Worm (Caenorhabditis elegans) whole organism, L4 larva: ENCODE results near the gene ZK622.5.

Experiments
- F44E2.7 ChIP-seq: fragments of 200-800 bp; sonication (Bioruptor generic); IDR thresholded peaks from 2 replicates; pipeline ENCODE4 v2.1.2; 2022; ENCODE audit warnings: missing genetic modification characterization, missing compliant biosample characterization
- T26A8.4 ChIP-seq: fragments of 200-800 bp; sonication (Bioruptor generic); IDR thresholded peaks from 2 replicates; pipeline ENCODE4 v1.3.6; 2022; ENCODE audit warnings: missing genetic modification characterization, missing compliant biosample characterization
- Y5F2A.4 ChIP-seq: fragments of 200-800 bp; sonication (Bioruptor generic); optimal IDR thresholded peaks from 2 replicates; lab custom pipeline; 2018; ENCODE audit warnings: mild to moderate bottlenecking, missing genetic modification characterization, missing compliant biosample characterization
- ZK337.2 ChIP-seq: fragments of 200-800 bp; sonication (Bioruptor generic); IDR thresholded peaks from 2 replicates; pipeline ENCODE4 v1.3.6; 2022; ENCODE audit warnings: missing genetic modification reagents, missing genetic modification characterization, missing compliant biosample characterization
- ZK546.5 ChIP-seq, 2 experiments: sonication (generic microtip); optimal IDR thresholded peaks; 2 replicates each; lab custom pipeline; 2017; ENCODE audit warnings: missing biosample characterization in 2 of 2, missing genetic modification characterization in 2 of 2
- aha-1 ChIP-seq: fragments of 150-350 bp; peaks from one replicate; lab custom pipeline; 2014; ENCODE audit warnings: missing biosample characterization, missing genetic modification characterization
- aly-2 ChIP-seq: sonication (generic microtip); optimal IDR thresholded peaks from 2 replicates; lab custom pipeline; 2018; ENCODE audit warnings: missing biosample characterization, missing genetic modification characterization
- attf-4 ChIP-seq: sonication (generic microtip); optimal IDR thresholded peaks from 3 replicates; lab custom pipeline; 2017; ENCODE audit warnings: missing biosample characterization, missing genetic modification characterization
- ceh-32 ChIP-seq: sonication (generic microtip); optimal IDR thresholded peaks from 2 replicates; lab custom pipeline; 2016; ENCODE audit warnings: mild to moderate bottlenecking, missing genetic modification characterization, missing compliant biosample characterization; ENCODE audit not compliant: poor library complexity
- ceh-62 ChIP-seq: sonication (generic microtip); optimal IDR thresholded peaks from 2 replicates; lab custom pipeline; 2017; ENCODE audit warnings: missing biosample characterization, missing genetic modification characterization
- daf-12 ChIP-seq: fragments of 150-350 bp; optimal IDR thresholded peaks from 2 replicates; lab custom pipeline; 2014; ENCODE audit warnings: missing biosample characterization, missing genetic modification reagents, missing genetic modification characterization
- daf-16 ChIP-seq, 3 experiments: sonication (generic microtip); optimal IDR thresholded peaks; 2 replicates each; lab custom pipeline; 2016 to 2017; ENCODE audit warnings: missing genetic modification characterization in 3 of 3, missing genetic modification reagents in 3 of 3, mild to moderate bottlenecking in 2 of 3, missing compliant biosample characterization in 2 of 3, missing biosample characterization in 1 of 3, moderate library complexity in 1 of 3
- daf-19 ChIP-seq: fragments of 200-800 bp; sonication (Bioruptor generic); conservative IDR thresholded peaks from 2 replicates; pipeline ENCODE4 v1.3.6; 2022; ENCODE audit warnings: missing genetic modification characterization, missing compliant biosample characterization
- dmd-6 ChIP-seq: fragments of 200-800 bp; sonication (Bioruptor generic); IDR thresholded peaks from 2 replicates; pipeline ENCODE4 v1.3.6; 2022; ENCODE audit warnings: missing genetic modification reagents, missing genetic modification characterization, missing compliant biosample characterization
- dpl-1 ChIP-seq: fragments of 150-350 bp; optimal IDR thresholded peaks from 2 replicates; lab custom pipeline; 2014; ENCODE audit warnings: missing biosample characterization, missing genetic modification reagents, missing genetic modification characterization
- duxl-1 ChIP-seq: sonication (generic microtip); optimal IDR thresholded peaks from 2 replicates; lab custom pipeline; 2016; ENCODE audit warnings: mild to moderate bottlenecking, missing genetic modification characterization, moderate library complexity, missing compliant biosample characterization; ENCODE audit not compliant: poor library complexity
- dve-1 ChIP-seq: sonication (generic microtip); optimal IDR thresholded peaks from 2 replicates; lab custom pipeline; 2017; ENCODE audit warnings: antibody characterized with exemption, mild to moderate bottlenecking, missing genetic modification characterization, missing compliant biosample characterization; ENCODE audit not compliant: insufficient read depth
- fkh-10 ChIP-seq: fragments of 150-350 bp; optimal IDR thresholded peaks from 2 replicates; lab custom pipeline; 2014; ENCODE audit warnings: missing biosample characterization, missing genetic modification reagents, missing genetic modification characterization
- hif-1 ChIP-seq, 2 experiments: sonication (generic microtip); optimal IDR thresholded peaks; 2 replicates each; lab custom pipeline; 2016 to 2017; ENCODE audit warnings: missing compliant biosample characterization in 2 of 2, missing genetic modification characterization in 2 of 2, missing genetic modification reagents in 2 of 2, missing genotype in 2 of 2, mild to moderate bottlenecking in 1 of 2
- hlh-11 ChIP-seq: fragments of 200-800 bp; sonication (Bioruptor generic); optimal IDR thresholded peaks from 2 replicates; lab custom pipeline; 2018; ENCODE audit warnings: mild to moderate bottlenecking, missing genetic modification characterization, missing compliant biosample characterization
- hmg-1.1 ChIP-seq: fragments of 200-800 bp; sonication (Bioruptor generic); IDR thresholded peaks from 2 replicates; pipeline ENCODE4 v1.3.6; 2022; ENCODE audit warnings: missing genetic modification reagents, missing genetic modification characterization, missing compliant biosample characterization
- lin-15B ChIP-seq: fragments of 150-350 bp; sonication (generic microtip); optimal IDR thresholded peaks from 3 replicates; lab custom pipeline; 2014; ENCODE audit warnings: missing biosample characterization, missing genetic modification characterization
- lir-3 ChIP-seq: sonication (generic microtip); optimal IDR thresholded peaks from 2 replicates; lab custom pipeline; 2016; ENCODE audit warnings: mild to moderate bottlenecking, missing genetic modification characterization, missing compliant biosample characterization
- lsy-2 ChIP-seq, 2 experiments: fragments of 150-350 bp in 1 of 2; sonication (generic microtip) in 1 of 2; optimal IDR thresholded peaks; 2 replicates each; lab custom pipeline; 2014 to 2017; ENCODE audit warnings: missing biosample characterization in 2 of 2, missing genetic modification characterization in 2 of 2
- mdt-29 ChIP-seq: fragments of 200-800 bp; sonication (Bioruptor generic); IDR thresholded peaks from 2 replicates; pipeline ENCODE4 v1.3.6; 2022; ENCODE audit warnings: missing genetic modification reagents, missing genetic modification characterization, missing compliant biosample characterization
- mxl-3 ChIP-seq: fragments of 200-800 bp; sonication (Bioruptor generic); optimal IDR thresholded peaks from 2 replicates; lab custom pipeline; 2018; ENCODE audit warnings: mild to moderate bottlenecking, missing genetic modification characterization, missing compliant biosample characterization
- nhr-10 ChIP-seq: fragments of 150-350 bp; optimal IDR thresholded peaks from 2 replicates; lab custom pipeline; 2014; ENCODE audit warnings: missing biosample characterization, missing genetic modification characterization
- nhr-11 ChIP-seq: fragments of 150-350 bp; optimal IDR thresholded peaks from 2 replicates; lab custom pipeline; 2014; ENCODE audit warnings: missing biosample characterization, missing genetic modification characterization
- nhr-28 ChIP-seq: fragments of 150-350 bp; optimal IDR thresholded peaks from 2 replicates; lab custom pipeline; 2014; ENCODE audit warnings: missing biosample characterization, missing genetic modification characterization
- nhr-41 ChIP-seq: fragments of 200-800 bp; sonication (Bioruptor generic); IDR thresholded peaks from 2 replicates; pipeline ENCODE4 v1.3.6; 2022; ENCODE audit warnings: missing genetic modification reagents, missing genetic modification characterization, missing compliant biosample characterization
- nhr-77 ChIP-seq: fragments of 150-350 bp; optimal IDR thresholded peaks from 2 replicates; lab custom pipeline; 2014; ENCODE audit warnings: missing biosample characterization, missing genetic modification characterization
- pha-4 ChIP-seq, 2 experiments: fragments of 150-350 bp in 1 of 2; fragments of 200-800 bp in 1 of 2; sonication (Bioruptor generic) in 1 of 2; IDR thresholded peaks in 1 of 2; optimal IDR thresholded peaks in 1 of 2; 2 replicates each; pipeline versions ENCODE4 v1.3.6 to Lab custom; 2014 to 2022; ENCODE audit warnings: missing genetic modification characterization in 2 of 2, missing genetic modification reagents in 2 of 2, missing biosample characterization in 1 of 2, missing compliant biosample characterization in 1 of 2
- skn-1 ChIP-seq: fragments of 150-350 bp; optimal IDR thresholded peaks from 2 replicates; lab custom pipeline; 2014; ENCODE audit warnings: missing biosample characterization, missing genetic modification characterization
- snpc-4 ChIP-seq: fragments of 150-350 bp; optimal IDR thresholded peaks from 2 replicates; lab custom pipeline; 2014; ENCODE audit warnings: missing biosample characterization, missing genetic modification characterization
- unc-62 ChIP-seq, 3 experiments: fragments of 150-350 bp in 1 of 3; sonication (generic microtip); optimal IDR thresholded peaks in 2 of 3; peaks in 1 of 3; 1 replicate in 1 of 3; 2 replicates in 2 of 3; lab custom pipeline; 2014 to 2017; ENCODE audit warnings: missing biosample characterization in 3 of 3, missing genetic modification characterization in 3 of 3, missing genetic modification reagents in 3 of 3, missing genotype in 1 of 3

Gene ZK622.5

DNA sequence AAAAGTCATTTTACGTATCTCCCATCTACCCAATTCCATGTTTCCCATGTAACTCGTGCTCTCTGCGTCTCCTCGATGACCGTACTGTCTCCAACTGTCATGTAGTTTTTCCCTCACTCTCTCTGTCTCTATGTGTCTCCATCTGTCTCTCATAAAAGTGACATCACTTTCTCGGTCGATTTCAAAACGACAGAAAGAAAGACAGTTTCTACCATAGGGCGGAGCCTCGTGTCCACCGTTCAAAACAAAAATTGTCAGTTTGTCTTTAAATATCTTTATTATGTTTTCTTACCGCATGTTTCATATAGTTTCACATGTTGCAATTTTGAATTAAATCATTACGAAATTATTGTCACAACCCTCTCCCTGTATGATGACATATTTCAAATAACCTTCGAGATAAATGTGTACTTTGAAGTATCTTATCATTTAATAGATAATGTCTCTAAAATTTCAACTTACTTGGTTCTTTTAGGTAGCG, 41.0 kb downstream of the ZK622.5 start (continued):
- TF ChIP-seq attf-4 (tag; lab: Kevin White, UChicago) (no peak), dpl-1 (peak; percentile 26), pha-4 (GFP tag; IDR thresholded peaks at IDR 0.05; lab: Robert Waterston, UW) (peak; percentile 74; the same call in 1 of the 2 replicates), pha-4 (tag; optimal IDR thresholded peaks at IDR 0.05; lab: Kevin White, UChicago) (peak; percentile 57), fkh-10 (no peak), lir-3 (tag; lab: Kevin White, UChicago) (no peak), daf-12 (tag; lab: Kevin White, UChicago) (no peak), skn-1 (tag; lab: Kevin White, UChicago) (no peak), ceh-32 (no peak), F44E2.7 (GFP tag; lab: Robert Waterston, UW) (no peak), ZK546.5 (tag; optimal IDR thresholded peaks at IDR 0.05; lab: Kevin White, UChicago) (no peak), hmg-1.1 (GFP tag; lab: Robert Waterston, UW) (peak; percentile 74), mxl-3 (GFP tag; lab: Kevin White, UChicago) (peak; percentile 81), mdt-29 (GFP tag; lab: Robert Waterston, UW) (peak; percentile 59; the same call in 1 of the 2 replicates), duxl-1 (tag; lab: Kevin White, UChicago) (no peak), Y5F2A.4 (GFP tag; lab: Kevin White, UChicago) (no peak), ZK337.2 (GFP tag; lab: Robert Waterston, UW) (no peak; the same call in 1 of the 2 replicates), nhr-41 (no peak), nhr-28 (peak; percentile 88), nhr-10 (tag; lab: Kevin White, UChicago) (peak; percentile 61), snpc-4 (tag; lab: Kevin White, UChicago) (no peak), daf-19 (GFP tag; lab: Robert Waterston, UW) (no peak), hif-1 (tag; optimal IDR thresholded peaks at IDR 0.05; lab: Kevin White, UChicago) (peak; percentile 9 to 71)

ce11 chrII:5331677-5332303, 42.5 kb downstream of the ZK622.5 start:
- TF ChIP-seq nhr-11 (tag; lab: Kevin White, UChicago) (peak; percentile 52), aha-1 (peak; percentile 76), dve-1 (tag; lab: Kevin White, UChicago) (peak; percentile 11), nhr-28 (peak; percentile 52), lin-15B (no peak), dmd-6 (GFP tag; lab: Robert Waterston, UW) (peak; percentile 26; the same call in 1 of the 2 replicates), unc-62 (GFP tag; optimal IDR thresholded peaks at IDR 0.05 in 1 of 2; lab: Kevin White, UChicago) (peak in 1 of 2 experiments; percentile 31), unc-62 (tag; optimal IDR thresholded peaks at IDR 0.05; lab: Kevin White, UChicago) (no peak), aly-2 (tag; lab: Kevin White, UChicago) (no peak), ceh-62 (tag; lab: Kevin White, UChicago) (no peak), pha-4 (GFP tag; IDR thresholded peaks at IDR 0.05; lab: Robert Waterston, UW) (no peak), pha-4 (tag; optimal IDR thresholded peaks at IDR 0.05; lab: Kevin White, UChicago) (peak; percentile 16), T26A8.4 (GFP tag; lab: Robert Waterston, UW) (no peak), hlh-11 (tag; lab: Kevin White, UChicago) (peak; percentile 23), lsy-2 (tag; optimal IDR thresholded peaks at IDR 0.05; lab: Kevin White, UChicago) (peak in 1 of 2 experiments; percentile 6), daf-16 (GFP tag; optimal IDR thresholded peaks at IDR 0.05; lab: Kevin White, UChicago) (no peak), daf-16 (tag; optimal IDR thresholded peaks at IDR 0.05; lab: Kevin White, UChicago) (peak; percentile 15), nhr-77 (tag; lab: Kevin White, UChicago) (peak; percentile 11)
